Worm (Caenorhabditis elegans) whole organism, L2 larva: Measurements from ENCODE around the gene R53.5.
A peak's percentile ranks its signal among the peaks of the same experiment; 100 is the strongest.
"Not testable (repeated sequence)": the region's sequence is repeated elsewhere in the genome, so short reads cannot be mapped to it uniquely, and the experiment has no call there.

Experiments
- C34F6.9 ChIP-seq: fragments of 150-350 bp; optimal IDR thresholded peaks from 2 replicates; lab custom pipeline; 2014; ENCODE audit warnings: missing biosample characterization, missing genetic modification characterization
- F13H6.1 ChIP-seq: sonication (generic microtip); optimal IDR thresholded peaks from 2 replicates; lab custom pipeline; 2016; ENCODE audit warnings: missing genetic modification characterization, missing compliant biosample characterization
- R02D3.7 ChIP-seq: fragments of 150-350 bp; optimal IDR thresholded peaks from 2 replicates; lab custom pipeline; 2014; ENCODE audit warnings: missing biosample characterization, missing genetic modification characterization
- Y55F3AM.14 ChIP-seq: fragments of 200-800 bp; sonication (Bioruptor generic); optimal IDR thresholded peaks from 2 replicates; lab custom pipeline; 2018; ENCODE audit warnings: mild to moderate bottlenecking, missing genetic modification characterization, missing compliant biosample characterization
- alr-1 ChIP-seq: fragments of 150-350 bp; optimal IDR thresholded peaks from 2 replicates; lab custom pipeline; 2014; ENCODE audit warnings: missing biosample characterization, missing genetic modification characterization
- aly-2 ChIP-seq: fragments of 150-350 bp; optimal IDR thresholded peaks from 2 replicates; lab custom pipeline; 2014; ENCODE audit warnings: missing biosample characterization, missing genetic modification characterization
- blmp-1 ChIP-seq: sonication (generic microtip); optimal IDR thresholded peaks from 2 replicates; lab custom pipeline; 2017; ENCODE audit warnings: missing genetic modification characterization, mild to moderate bottlenecking, missing compliant biosample characterization, antibody characterized with exemption, moderate library complexity; ENCODE audit not compliant: insufficient read depth
- ceh-16 ChIP-seq: fragments of 150-350 bp; optimal IDR thresholded peaks from 2 replicates; lab custom pipeline; 2014; ENCODE audit warnings: missing biosample characterization, missing genetic modification characterization
- ceh-82 ChIP-seq: fragments of 150-350 bp; optimal IDR thresholded peaks from 2 replicates; lab custom pipeline; 2014; ENCODE audit warnings: missing biosample characterization, missing genetic modification characterization
- crh-2 ChIP-seq: sonication (generic microtip); optimal IDR thresholded peaks from 2 replicates; lab custom pipeline; 2017; ENCODE audit warnings: missing biosample characterization, missing genetic modification characterization
- dmd-4 ChIP-seq: sonication (generic microtip); optimal IDR thresholded peaks from 2 replicates; lab custom pipeline; 2017; ENCODE audit warnings: missing biosample characterization, missing genetic modification characterization
- egl-27 ChIP-seq: sonication (generic microtip); optimal IDR thresholded peaks from 3 replicates; lab custom pipeline; 2017; ENCODE audit warnings: missing biosample characterization, missing genetic modification reagents, missing genetic modification characterization
- elt-3 ChIP-seq: sonication (generic microtip); optimal IDR thresholded peaks from 2 replicates; lab custom pipeline; 2017; ENCODE audit warnings: missing biosample characterization, missing genetic modification characterization
- fos-1 ChIP-seq: fragments of 150-350 bp; optimal IDR thresholded peaks from 2 replicates; lab custom pipeline; 2014; ENCODE audit warnings: missing biosample characterization, missing genetic modification characterization
- gmeb-1 ChIP-seq: fragments of 150-350 bp; optimal IDR thresholded peaks from 2 replicates; lab custom pipeline; 2014; ENCODE audit warnings: missing biosample characterization, missing genetic modification characterization
- lin-11 ChIP-seq: fragments of 150-350 bp; sonication (generic microtip); optimal IDR thresholded peaks from 2 replicates; lab custom pipeline; 2014; ENCODE audit warnings: missing biosample characterization, missing genetic modification characterization, inconsistent platforms, mixed read lengths
- lin-13 ChIP-seq: fragments of 150-350 bp; optimal IDR thresholded peaks from 2 replicates; lab custom pipeline; 2014; ENCODE audit warnings: missing biosample characterization, missing genetic modification reagents, missing genetic modification characterization
- lsy-2 ChIP-seq, 2 experiments: fragments of 150-350 bp in 1 of 2; sonication (generic microtip) in 1 of 2; optimal IDR thresholded peaks; 2 replicates each; lab custom pipeline; 2014 to 2017; ENCODE audit warnings: missing biosample characterization in 2 of 2, missing genetic modification characterization in 2 of 2
- mab-5 ChIP-seq: fragments of 150-350 bp; optimal IDR thresholded peaks from 2 replicates; lab custom pipeline; 2014; ENCODE audit warnings: missing biosample characterization, missing genetic modification characterization
- mbf-1 ChIP-seq: sonication (generic microtip); optimal IDR thresholded peaks from 2 replicates; lab custom pipeline; 2017; ENCODE audit warnings: missing biosample characterization, missing genetic modification characterization
- nhr-129 ChIP-seq: fragments of 150-350 bp; optimal IDR thresholded peaks from 2 replicates; lab custom pipeline; 2014; ENCODE audit warnings: missing biosample characterization, missing genetic modification characterization
- nhr-23 ChIP-seq: fragments of 150-350 bp; optimal IDR thresholded peaks from 2 replicates; lab custom pipeline; 2014; ENCODE audit warnings: missing biosample characterization, missing genetic modification reagents, missing genetic modification characterization
- nhr-25 ChIP-seq: fragments of 150-350 bp; sonication (generic microtip); optimal IDR thresholded peaks from 3 replicates; lab custom pipeline; 2014; ENCODE audit warnings: missing biosample characterization, missing genetic modification characterization
- nhr-6 ChIP-seq: fragments of 150-350 bp; optimal IDR thresholded peaks from 2 replicates; lab custom pipeline; 2014; ENCODE audit warnings: missing biosample characterization, missing genetic modification characterization
- nhr-77 ChIP-seq: fragments of 150-350 bp; optimal IDR thresholded peaks from 2 replicates; lab custom pipeline; 2014; ENCODE audit warnings: missing biosample characterization, missing genetic modification characterization
- peb-1 ChIP-seq: fragments of 150-350 bp; optimal IDR thresholded peaks from 2 replicates; lab custom pipeline; 2014; ENCODE audit warnings: missing biosample characterization, missing genetic modification characterization
- sem-4 ChIP-seq: fragments of 150-350 bp; optimal IDR thresholded peaks from 2 replicates; lab custom pipeline; 2014; ENCODE audit warnings: missing biosample characterization, missing genetic modification reagents, missing genetic modification characterization
- skn-1 ChIP-seq: sonication (generic microtip); optimal IDR thresholded peaks from 2 replicates; lab custom pipeline; 2017; ENCODE audit warnings: missing biosample characterization, missing genetic modification characterization
- sma-3 ChIP-seq: sonication (generic microtip); optimal IDR thresholded peaks from 2 replicates; lab custom pipeline; 2016; ENCODE audit warnings: missing genetic modification reagents, missing genetic modification characterization, missing compliant biosample characterization
- sma-9 ChIP-seq, 2 experiments: fragments of 150-350 bp in 1 of 2; sonication (generic microtip) in 1 of 2; optimal IDR thresholded peaks; 2 replicates each; lab custom pipeline; 2014 to 2016; ENCODE audit warnings: missing genetic modification characterization in 2 of 2, mild to moderate bottlenecking in 1 of 2, missing biosample characterization in 1 of 2, missing compliant biosample characterization in 1 of 2, missing genetic modification reagents in 1 of 2, moderate library complexity in 1 of 2
- snpc-4 ChIP-seq: fragments of 150-350 bp; optimal IDR thresholded peaks from 2 replicates; lab custom pipeline; 2014; ENCODE audit warnings: missing biosample characterization, missing genetic modification characterization
- unc-62 ChIP-seq: fragments of 150-350 bp; optimal IDR thresholded peaks from 2 replicates; lab custom pipeline; 2014; ENCODE audit warnings: missing biosample characterization, missing genetic modification reagents, missing genetic modification characterization
- zag-1 ChIP-seq: fragments of 150-350 bp; optimal IDR thresholded peaks from 2 replicates; lab custom pipeline; 2014; ENCODE audit warnings: missing biosample characterization, missing genetic modification characterization
- ztf-1 ChIP-seq: fragments of 200-800 bp; sonication (Bioruptor generic); conservative IDR thresholded peaks from 2 replicates; pipeline ENCODE4 v1.3.6; 2022; ENCODE audit warnings: missing genetic modification characterization, missing compliant biosample characterization
- ztf-11 ChIP-seq: sonication (generic microtip); optimal IDR thresholded peaks from 2 replicates; lab custom pipeline; 2017; ENCODE audit warnings: missing biosample characterization, missing genetic modification characterization

Gene R53.5

ce11 chrII:10011733-10012132 is 41.4 kb upstream of the R53.5 start:
- no peak for TF ChIP-seq mab-5
- no peak for TF ChIP-seq elt-3
- TF ChIP-seq sma-3 (GFP tag; lab: Kevin White, UChicago) = peak; percentile 43
- no peak for TF ChIP-seq ceh-82 (tag; lab: Kevin White, UChicago)
- no peak for TF ChIP-seq gmeb-1 (tag; lab: Kevin White, UChicago)
- TF ChIP-seq skn-1 (tag; lab: Kevin White, UChicago) = no peak
- peak; percentile 21 for TF ChIP-seq nhr-25
- TF ChIP-seq sma-9 (GFP tag; optimal IDR thresholded peaks at IDR 0.05; lab: Kevin White, UChicago) = no peak
- TF ChIP-seq sma-9 (tag; optimal IDR thresholded peaks at IDR 0.05; lab: Kevin White, UChicago) = no peak

ce11 chrII:10010914-10011313 is 40.6 kb upstream of the R53.5 start:
- peak; percentile 70 for TF ChIP-seq nhr-25
- TF ChIP-seq ztf-1 (GFP tag; lab: Robert Waterston, UW) = no peak
- TF ChIP-seq fos-1 (tag; lab: Kevin White, UChicago) = no peak

- TF ChIP-seq snpc-4 (tag; lab: Kevin White, UChicago) (no peak), nhr-23 (tag; lab: Kevin White, UChicago) (no peak), lsy-2 (tag; optimal IDR thresholded peaks at IDR 0.05; lab: Kevin White, UChicago) (no peak), blmp-1 (tag; lab: Kevin White, UChicago) (no peak)
These were observed 38.3 kb upstream of the R53.5 start for ce11 chrII:10008552-10008951.

ce11 chrII:10007917-10008316 is 37.6 kb upstream of the R53.5 start, which contains the start of gene ZK892.5:
TSS of gene ZK892.5 (plus strand) at chrII:10008217.
- TF ChIP-seq nhr-25 (no peak), nhr-6 (tag; lab: Kevin White, UChicago) (no peak), unc-62 (no peak), alr-1 (no peak), C34F6.9 (no peak), nhr-129 (tag; lab: Kevin White, UChicago) (no peak), Y55F3AM.14 (GFP tag; lab: Kevin White, UChicago) (no peak)

ce11 chrII:10006266-10006665 is 36.0 kb upstream of the R53.5 start, which contains the start of gene ZK892.4:
TSS of gene ZK892.4 (plus strand) at chrII:10006566.
- TF ChIP-seq blmp-1, lin-11, ztf-11 (tag; lab: Kevin White, UChicago): not testable (repeated sequence)

ce11 chrII:10001546-10001945 is 31.3 kb upstream of the R53.5 start, which contains the start of gene ZK892.3:
TSS of gene ZK892.3 (plus strand) at chrII:10001846.
- TF ChIP-seq skn-1 (tag; lab: Kevin White, UChicago) = no peak
- TF ChIP-seq ztf-11 (tag; lab: Kevin White, UChicago) = no peak
- no peak for TF ChIP-seq C34F6.9
- no peak for TF ChIP-seq peb-1 (tag; lab: Kevin White, UChicago)
- TF ChIP-seq, all 48 proteins: peak for 0

- TF ChIP-seq crh-2 = peak; percentile 46
- TF ChIP-seq F13H6.1 (tag; lab: Kevin White, UChicago) = peak; percentile 58
- no peak for TF ChIP-seq zag-1
- peak; percentile 40 for TF ChIP-seq sma-9 (GFP tag; optimal IDR thresholded peaks at IDR 0.05; lab: Kevin White, UChicago)
- no peak for TF ChIP-seq sma-9 (tag; optimal IDR thresholded peaks at IDR 0.05; lab: Kevin White, UChicago)
- no peak for TF ChIP-seq ztf-1 (GFP tag; lab: Robert Waterston, UW)
- TF ChIP-seq gmeb-1 (tag; lab: Kevin White, UChicago) = peak; percentile 60
- no peak for TF ChIP-seq lin-13 (GFP tag; lab: Kevin White, UChicago)
- TF ChIP-seq mab-5 = no peak
- no peak for TF ChIP-seq blmp-1 (tag; lab: Kevin White, UChicago)
- no peak for TF ChIP-seq sem-4 (tag; lab: Kevin White, UChicago)
- TF ChIP-seq ceh-16 (tag; lab: Kevin White, UChicago) = no peak
- no peak for TF ChIP-seq R02D3.7 (tag; lab: Kevin White, UChicago)
- no peak for TF ChIP-seq aly-2
- no peak for TF ChIP-seq mbf-1 (tag; lab: Kevin White, UChicago)
- TF ChIP-seq egl-27 (tag; lab: Kevin White, UChicago) = peak; percentile 5
- TF ChIP-seq fos-1 (tag; lab: Kevin White, UChicago) = peak; percentile 88
- no peak for TF ChIP-seq nhr-77 (tag; lab: Kevin White, UChicago)
- no peak for TF ChIP-seq dmd-4 (tag; lab: Kevin White, UChicago)
These were observed 30.8 kb upstream of the R53.5 start, which contains the start of gene nlt-1 for ce11 chrII:10001065-10001464. TSS of gene nlt-1 (minus strand) at chrII:10001142.
